Worm (Caenorhabditis elegans) whole organism, late embryonic: ENCODE measurements around the gene lin-24.

ENCODE experiments used
- K02D7.2 ChIP-seq: sonication (generic microtip); optimal IDR thresholded peaks from 2 replicates; lab custom pipeline; 2017; ENCODE audit warnings: mild to moderate bottlenecking, missing genetic modification characterization, missing compliant biosample characterization
- ama-1 ChIP-seq: fragments of 150-350 bp; optimal IDR thresholded peaks from 2 replicates; lab custom pipeline; 2014
- ceh-24 ChIP-seq: sonication (generic microtip); optimal IDR thresholded peaks from 2 replicates; lab custom pipeline; 2016; ENCODE audit warnings: mild to moderate bottlenecking, missing genetic modification characterization, missing compliant biosample characterization
- ceh-6 ChIP-seq: fragments of 200-800 bp; sonication (Bioruptor generic); optimal IDR thresholded peaks from 2 replicates; lab custom pipeline; 2018; ENCODE audit warnings: mild to moderate bottlenecking, missing genetic modification characterization, missing compliant biosample characterization
- dmd-4 ChIP-seq: sonication (generic microtip); optimal IDR thresholded peaks from 2 replicates; lab custom pipeline; 2016; ENCODE audit warnings: borderline replicate concordance, missing genetic modification characterization, missing compliant biosample characterization
- eyg-1 ChIP-seq: sonication (generic microtip); optimal IDR thresholded peaks from 2 replicates; lab custom pipeline; 2016; ENCODE audit warnings: missing genotype, missing genetic modification characterization, missing compliant biosample characterization
- fkh-10 ChIP-seq: fragments of 150-350 bp; optimal IDR thresholded peaks from 2 replicates; lab custom pipeline; 2014; ENCODE audit warnings: missing biosample characterization, missing genetic modification reagents, missing genetic modification characterization
- lin-11 ChIP-seq: fragments of 200-800 bp; sonication (Bioruptor generic); optimal IDR thresholded peaks from 2 replicates; lab custom pipeline; 2018; ENCODE audit warnings: mild to moderate bottlenecking, missing genetic modification characterization, missing compliant biosample characterization
- nhr-11 ChIP-seq: fragments of 150-350 bp; optimal IDR thresholded peaks from 2 replicates; lab custom pipeline; 2014; ENCODE audit warnings: missing biosample characterization, missing genetic modification characterization
- pha-4 ChIP-seq: fragments of 150-350 bp; optimal IDR thresholded peaks from 2 replicates; lab custom pipeline; 2018; ENCODE audit warnings: missing biosample characterization, missing genetic modification reagents, missing genetic modification characterization
- tbx-2 ChIP-seq: sonication (generic microtip); optimal IDR thresholded peaks from 2 replicates; lab custom pipeline; 2016; ENCODE audit warnings: missing genetic modification characterization, missing compliant biosample characterization
- unc-86 ChIP-seq: sonication (generic microtip); optimal IDR thresholded peaks from 2 replicates; lab custom pipeline; 2016; ENCODE audit warnings: missing genetic modification characterization, missing compliant biosample characterization

DNA sequence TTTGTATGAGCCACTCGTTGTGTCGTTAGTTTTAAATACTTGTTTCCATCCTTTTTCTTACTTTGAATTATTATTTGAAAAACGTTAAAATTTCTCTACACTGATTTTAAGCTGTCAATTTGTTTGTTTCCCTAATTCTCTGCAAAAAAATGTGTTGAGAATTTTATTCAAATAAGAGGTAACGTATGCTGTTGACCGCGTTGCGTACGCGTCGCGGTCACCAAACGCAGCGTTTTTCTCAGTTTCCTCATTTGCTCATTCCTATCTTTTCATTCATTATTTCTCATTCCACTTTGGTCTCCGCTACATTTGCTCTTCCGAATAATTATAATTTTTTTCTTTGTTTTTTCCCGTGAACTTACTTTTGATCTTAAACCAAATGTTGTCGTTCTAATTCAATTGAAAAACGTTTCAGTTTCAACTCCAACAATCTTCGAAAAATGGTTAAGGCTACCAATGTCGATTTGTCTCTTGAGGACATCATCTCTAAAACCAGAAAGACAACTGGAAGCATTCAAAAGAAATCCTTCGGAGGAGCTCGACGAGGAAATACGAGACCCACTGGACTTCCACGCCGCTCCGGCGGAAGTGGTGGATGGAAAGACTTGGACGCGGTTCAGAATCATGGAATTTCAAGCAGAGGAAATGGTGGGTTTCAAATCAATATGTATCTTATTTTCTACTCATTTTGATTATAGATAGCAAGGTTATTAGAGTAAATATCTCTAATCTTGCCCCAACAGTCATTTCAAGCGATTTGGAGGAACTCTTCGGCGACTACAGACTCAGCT lies 6.2 kb upstream of the lin-24 start, which contains the start of gene aly-3:
- TF ChIP-seq fkh-10 (no peak), eyg-1 (no peak), tbx-2 (tag; lab: Kevin White, UChicago) (peak; percentile 19), dmd-4 (tag; lab: Kevin White, UChicago) (no peak), ceh-6 (GFP tag; lab: Kevin White, UChicago) (no peak), K02D7.2 (no peak), pha-4 (tag; lab: Kevin White, UChicago) (no peak), lin-11 (tag; lab: Kevin White, UChicago) (no peak), nhr-11 (tag; lab: Kevin White, UChicago) (no peak), unc-86 (tag; lab: Kevin White, UChicago) (no peak), ceh-24 (no peak), ama-1 (no peak)
